Worm (Caenorhabditis elegans): Measurements from ENCODE around the gene F53E10.6.

F53E10.6 gene

DNA sequence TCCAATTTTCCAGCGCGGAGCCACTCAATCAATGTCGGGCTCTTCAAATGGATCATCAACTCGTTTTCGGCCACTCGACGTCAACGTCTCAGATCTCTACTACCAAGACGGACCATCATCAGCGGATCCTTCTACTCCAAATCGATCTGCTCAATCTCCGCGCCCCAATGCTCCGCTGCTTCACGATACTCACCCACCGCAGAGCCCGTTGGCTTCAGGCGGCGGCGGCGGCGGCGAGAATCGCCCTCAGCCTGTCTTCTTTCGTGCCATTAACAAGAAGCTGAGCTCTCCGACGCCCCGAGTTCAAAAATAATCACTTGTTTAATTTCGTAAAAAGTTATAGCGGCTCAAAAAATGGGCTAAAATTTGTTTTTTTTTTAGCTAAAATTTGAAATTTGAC is 43.2 kb upstream of the F53E10.6 start:
- no peak for TF ChIP-seq C17E4.6 (GFP tag; IDR thresholded peaks at IDR 0.05)
- no peak for TF ChIP-seq sptf-2 (GFP tag; optimal IDR thresholded peaks at IDR 0.05)
- 0 out of 2 replicates have a peak, but pooled peaks have one; percentile 65 for TF ChIP-seq nhr-120 (GFP tag; IDR thresholded peaks at IDR 0.05)
- no peak for TF ChIP-seq ztf-25 (GFP tag; IDR thresholded peaks at IDR 0.05)
- TF ChIP-seq dox-1 (GFP tag; IDR thresholded peaks at IDR 0.05), result no peak
- TF ChIP-seq nfyb-1 (GFP tag; IDR thresholded peaks at IDR 0.05), result peak; percentile 56; the same call in 1 of the 2 replicates
- no peak for TF ChIP-seq ceh-27 (GFP tag; optimal IDR thresholded peaks at IDR 0.05)
- no peak for TF ChIP-seq zim-3 (tag; optimal IDR thresholded peaks at IDR 0.05)
- TF ChIP-seq Y95B8A.8 (GFP tag; IDR thresholded peaks at IDR 0.05), result no peak
- TF ChIP-seq K12H6.12 (tag; optimal IDR thresholded peaks at IDR 0.05), result no peak
- TF ChIP-seq gei-17 (GFP tag; optimal IDR thresholded peaks at IDR 0.05), result no peak
- TF ChIP-seq let-526 (GFP tag; IDR thresholded peaks at IDR 0.05), result no peak
- TF ChIP-seq F23B12.7 (tag; optimal IDR thresholded peaks at IDR 0.05; ENCODE audit: insufficient read depth), result no peak
- peak; percentile 35; the same call in 1 of the 2 replicates for TF ChIP-seq egrh-3 (GFP tag; IDR thresholded peaks at IDR 0.05)
- TF ChIP-seq dpff-1 (tag; optimal IDR thresholded peaks at IDR 0.05), result no peak
- no peak for TF ChIP-seq ceh-79 (tag; optimal IDR thresholded peaks at IDR 0.05)
- peak; percentile 85 for TF ChIP-seq zfh-2 (GFP tag; conservative IDR thresholded peaks at IDR 0.05)
- TF ChIP-seq F39B2.1 (GFP tag; IDR thresholded peaks at IDR 0.05), result no peak
- TF ChIP-seq ceh-58 (GFP tag; IDR thresholded peaks at IDR 0.05), result no peak
- no peak for TF ChIP-seq F57A8.1 (GFP tag; optimal IDR thresholded peaks at IDR 0.05)
- no peak for TF ChIP-seq ekl-4 (GFP tag; IDR thresholded peaks at IDR 0.05)
- no peak for TF ChIP-seq mel-28 (tag; optimal IDR thresholded peaks at IDR 0.05; ENCODE audit: borderline replicate concordance)
- no peak for TF ChIP-seq atf-7 (tag; optimal IDR thresholded peaks at IDR 0.05)
- no peak for TF ChIP-seq sea-2 (GFP tag; IDR thresholded peaks at IDR 0.05)
- no peak for TF ChIP-seq D2030.7 (GFP tag; IDR thresholded peaks at IDR 0.05)

DNA sequence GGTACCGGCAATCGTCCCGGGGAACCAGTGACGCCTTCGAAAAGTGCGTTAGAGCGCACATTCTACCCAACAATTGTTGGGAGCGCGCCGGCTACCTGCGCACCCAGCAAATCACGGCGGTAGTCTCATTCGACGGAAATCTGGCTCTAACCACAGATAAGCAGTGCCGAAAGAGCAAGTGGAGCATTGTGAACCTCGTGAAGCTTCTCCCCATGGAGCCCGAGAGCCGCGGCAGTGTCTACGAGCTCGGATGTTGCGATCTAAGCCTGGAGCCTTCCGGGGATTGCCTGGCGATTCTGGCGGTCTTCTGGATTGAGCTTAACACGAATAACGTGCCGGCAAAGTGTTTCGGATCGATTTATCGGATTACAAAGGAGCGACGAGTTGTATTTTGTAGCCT is 36.6 kb upstream of the F53E10.6 start:
- TF ChIP-seq egrh-3 (GFP tag; IDR thresholded peaks at IDR 0.05) (0 out of 2 replicates have a peak, but pooled peaks have one; percentile 24), ccch-3 (GFP tag; optimal IDR thresholded peaks at IDR 0.05) (no peak), madf-8 (GFP tag; conservative IDR thresholded peaks at IDR 0.05) (no peak), tbx-9 (tag; optimal IDR thresholded peaks at IDR 0.05; ENCODE audit: borderline replicate concordance) (no peak), zfh-2 (GFP tag; conservative IDR thresholded peaks at IDR 0.05) (peak; percentile 59; the same call in 1 of the 2 replicates), ztf-6 (GFP tag; IDR thresholded peaks at IDR 0.05) (no peak)

DNA sequence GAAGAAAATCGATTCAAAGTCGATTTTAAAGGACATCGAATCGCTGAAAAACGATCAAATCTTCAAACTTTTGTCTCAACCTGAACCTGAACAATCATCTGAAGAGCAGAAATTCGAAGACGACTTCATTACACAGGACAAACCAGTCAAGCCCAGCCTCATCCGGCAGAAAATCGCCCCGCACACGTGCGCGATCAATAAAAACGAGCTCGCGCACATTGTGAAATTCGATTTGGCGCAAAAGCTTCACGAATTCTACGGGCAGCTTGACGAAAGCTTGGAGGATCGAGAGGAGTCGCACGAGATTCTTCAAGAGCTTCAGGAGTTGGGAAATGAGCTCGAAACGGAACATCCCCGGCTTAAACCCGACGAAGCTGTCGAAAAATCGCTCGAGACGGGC is 36.2 kb upstream of the F53E10.6 start, which contains the start of gene W02H5.2:
W02H5.2 (plus strand) TSS at position 301 of the 400 bp plus-strand sequence.
- TF ChIP-seq Y56A3A.18 (GFP tag; IDR thresholded peaks at IDR 0.05) (no peak), repo-1 (tag; optimal IDR thresholded peaks at IDR 0.05) (no peak), Y53F4B.3 (GFP tag; IDR thresholded peaks at IDR 0.05) (no peak), fkh-3 (tag; optimal IDR thresholded peaks at IDR 0.05) (no peak), mxl-1 (tag; optimal IDR thresholded peaks at IDR 0.05) (no peak), efl-1 (GFP tag; optimal IDR thresholded peaks at IDR 0.05) (no peak), nfyb-1 (GFP tag; IDR thresholded peaks at IDR 0.05) (no peak), ztf-22 (GFP tag; optimal IDR thresholded peaks at IDR 0.05) (no peak), attf-6 (GFP tag; IDR thresholded peaks at IDR 0.05) (no peak), sptf-2 (GFP tag; optimal IDR thresholded peaks at IDR 0.05) (no peak), ekl-4 (GFP tag; IDR thresholded peaks at IDR 0.05) (no peak), madf-3 (GFP tag; IDR thresholded peaks at IDR 0.05) (no peak), nhr-80 (tag; optimal IDR thresholded peaks at IDR 0.05) (no peak)

All from whole organism, young adult.